Fruit fly (Drosophila melanogaster) whole organism: Measurements from ENCODE around the gene tgy.

ENCODE experiments used
- CG8478 ChIP-seq: fragments of >200 bp; optimal IDR thresholded peaks from 2 replicates; lab custom pipeline; 2018; ENCODE audit warnings: inconsistent platforms
- EcR ChIP-seq, 2 experiments: fragments of >200 bp; optimal IDR thresholded peaks; 2 replicates each; lab custom pipeline; 2017; ENCODE audit warnings: missing biosample characterization in 2 of 2, missing genetic modification characterization in 2 of 2, missing genetic modification reagents in 2 of 2
- pan ChIP-seq: fragments of >200 bp; optimal IDR thresholded peaks from 2 replicates; lab custom pipeline; 2017
- psq ChIP-seq: fragments of >200 bp; optimal IDR thresholded peaks from 2 replicates; lab custom pipeline; 2017
- usp ChIP-seq: fragments of >200 bp; optimal IDR thresholded peaks from 2 replicates; lab custom pipeline; 2017; ENCODE audit warnings: missing biosample characterization, missing genetic modification characterization, mixed read lengths

dm6 chrX:19167032-19167568 lies 40.0 kb upstream of the tgy start, which contains the start of gene RhoGAP18B:
- no peak for TF ChIP-seq psq (lab: Kevin White, UChicago)
- TF ChIP-seq usp (GFP tag; lab: Kevin White, UChicago): no peak
- no peak for TF ChIP-seq EcR (GFP tag; optimal IDR thresholded peaks at IDR 0.05; lab: Kevin White, UChicago)
- TF ChIP-seq pan (lab: Kevin White, UChicago): no peak
- TF ChIP-seq CG8478 (lab: Kevin White, UChicago): no peak
